Worm (Caenorhabditis elegans): Measurements from ENCODE around the gene grl-7.

ce11 chrV:11320860-11321259 lies 26.0 kb downstream of the grl-7 start:
- TF ChIP-seq him-1 (tag; optimal IDR thresholded peaks at IDR 0.05) (no peak), dao-5 (tag; optimal IDR thresholded peaks at IDR 0.05) (no peak)

All from whole organism, L4/young adult.